Fruit fly (Drosophila melanogaster): ENCODE results near the gene ZnT86D.

- no peak for TF ChIP-seq usp (GFP tag; optimal IDR thresholded peaks at IDR 0.05)
- no peak for TF ChIP-seq psq (optimal IDR thresholded peaks at IDR 0.05)
- TF ChIP-seq CG8478 (optimal IDR thresholded peaks at IDR 0.05), result no peak
- no peak for TF ChIP-seq pan (optimal IDR thresholded peaks at IDR 0.05)
These were observed 17.0 kb downstream of the ZnT86D start, which contains the start of gene cu for dm6 chr3R:11197389-11197716.
